Worm (Caenorhabditis elegans) whole organism, midembryonic: ENCODE data around the gene magu-4.

Experiments
- T22C8.4 ChIP-seq: fragments of 200-800 bp; sonication (Bioruptor generic); IDR thresholded peaks from 2 replicates; pipeline ENCODE4 v1.3.6; 2022; ENCODE audit warnings: missing genetic modification characterization, missing compliant biosample characterization
- klf-2 ChIP-seq: fragments of 200-800 bp; sonication (Bioruptor generic); conservative IDR thresholded peaks from 2 replicates; pipeline ENCODE4 v1.3.6; 2022; ENCODE audit warnings: missing genetic modification reagents, missing genetic modification characterization, missing compliant biosample characterization
- ztf-23 ChIP-seq: fragments of 200-800 bp; sonication (Bioruptor generic); IDR thresholded peaks from 2 replicates; pipeline ENCODE4 v1.3.6; 2022; ENCODE audit warnings: missing genetic modification reagents, missing genetic modification characterization, missing compliant biosample characterization
- ztf-29 ChIP-seq: fragments of 200-800 bp; sonication (Bioruptor generic); IDR thresholded peaks from 2 replicates; pipeline ENCODE4 v1.3.6; 2022; ENCODE audit warnings: missing genetic modification reagents, missing genetic modification characterization, missing compliant biosample characterization

DNA sequence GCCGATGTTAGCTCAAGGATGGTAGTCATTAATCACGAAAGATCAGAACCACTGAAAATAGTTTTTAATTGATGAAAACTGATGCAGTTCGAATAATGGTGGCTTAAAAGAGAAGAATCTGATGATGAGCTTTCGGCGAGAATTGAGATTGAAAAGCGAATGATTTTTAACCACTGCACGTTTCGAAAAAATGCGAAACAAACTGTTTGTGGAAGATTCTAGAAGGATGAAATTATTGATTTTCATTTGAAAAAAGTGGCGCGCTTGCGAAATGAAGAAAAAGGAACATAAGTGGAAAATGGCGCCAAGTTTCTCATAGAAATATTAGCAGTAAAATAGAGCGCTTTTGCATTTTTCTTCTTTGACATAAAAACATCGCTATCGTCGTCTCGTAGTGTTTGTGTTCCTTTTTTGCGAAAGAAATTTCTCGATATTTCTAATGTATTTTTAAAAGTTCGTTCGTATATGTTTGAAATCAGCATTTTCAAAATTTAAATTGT lies 14.6 kb upstream of the magu-4 start, which contains the start of gene uba-1:
- TF ChIP-seq T22C8.4 (no peak), ztf-29 (GFP tag; lab: Robert Waterston, UW) (no peak), klf-2 (no peak), ztf-23 (GFP tag; lab: Robert Waterston, UW) (no peak)
